Worm (Caenorhabditis elegans) whole organism, mixed stage, embryonic: Measurements from ENCODE around the gene T04A8.13.

ENCODE experiments used
- M03D4.4 ChIP-seq: sonication (generic microtip); optimal IDR thresholded peaks from 2 replicates; lab custom pipeline; 2017; ENCODE audit warnings: mild to moderate bottlenecking, missing genetic modification characterization, missing compliant biosample characterization
- bed-3 ChIP-seq: fragments of 200-800 bp; sonication (Bioruptor generic); optimal IDR thresholded peaks from 3 replicates; lab custom pipeline; 2018; ENCODE audit warnings: mild to moderate bottlenecking, missing genetic modification characterization, moderate library complexity, missing compliant biosample characterization
- blmp-1 ChIP-seq: fragments of 150-350 bp; optimal IDR thresholded peaks from 2 replicates; lab custom pipeline; 2014; ENCODE audit warnings: missing biosample characterization, missing genetic modification characterization
- ceh-39 ChIP-seq: fragments of 150-350 bp; optimal IDR thresholded peaks from 2 replicates; lab custom pipeline; 2014; ENCODE audit warnings: missing biosample characterization, missing genetic modification characterization
- ceh-43 ChIP-seq: fragments of 200-800 bp; sonication (Bioruptor generic); optimal IDR thresholded peaks from 2 replicates; lab custom pipeline; 2018; ENCODE audit warnings: mild to moderate bottlenecking, missing genetic modification characterization, moderate library complexity, missing compliant biosample characterization
- ceh-83 ChIP-seq: fragments of 200-800 bp; sonication (Bioruptor generic); optimal IDR thresholded peaks from 2 replicates; lab custom pipeline; 2018; ENCODE audit warnings: mild to moderate bottlenecking, missing genetic modification characterization, missing compliant biosample characterization
- ces-1 ChIP-seq: fragments of 150-350 bp; optimal IDR thresholded peaks from 2 replicates; lab custom pipeline; 2014; ENCODE audit warnings: missing biosample characterization, missing genetic modification reagents, missing genetic modification characterization
- cnd-1 ChIP-seq: fragments of 200-800 bp; sonication (Bioruptor generic); optimal IDR thresholded peaks from 2 replicates; lab custom pipeline; 2018; ENCODE audit warnings: mild to moderate bottlenecking, missing genetic modification characterization, missing compliant biosample characterization
- drap-1 ChIP-seq: fragments of 200-800 bp; sonication (Bioruptor generic); optimal IDR thresholded peaks from 3 replicates; lab custom pipeline; 2018; ENCODE audit warnings: mild to moderate bottlenecking, missing genetic modification characterization, missing compliant biosample characterization
- elt-1 ChIP-seq: sonication (generic microtip); optimal IDR thresholded peaks from 2 replicates; lab custom pipeline; 2017; ENCODE audit warnings: missing genetic modification characterization, mild to moderate bottlenecking, missing compliant biosample characterization, antibody characterized with exemption, moderate library complexity, borderline replicate concordance; ENCODE audit not compliant: insufficient read depth
- elt-3 ChIP-seq: fragments of 150-350 bp; optimal IDR thresholded peaks from 2 replicates; lab custom pipeline; 2014; ENCODE audit warnings: missing biosample characterization, missing genetic modification characterization
- flh-1 ChIP-seq: fragments of 200-800 bp; sonication (Bioruptor generic); optimal IDR thresholded peaks from 2 replicates; lab custom pipeline; 2018; ENCODE audit warnings: mild to moderate bottlenecking, missing genetic modification characterization, moderate library complexity, missing compliant biosample characterization
- ham-2 ChIP-seq: fragments of 200-800 bp; sonication (Bioruptor generic); optimal IDR thresholded peaks from 2 replicates; lab custom pipeline; 2018; ENCODE audit warnings: mild to moderate bottlenecking, missing genetic modification characterization, missing compliant biosample characterization
- hlh-1 ChIP-seq: fragments of 150-350 bp; optimal IDR thresholded peaks from 2 replicates; lab custom pipeline; 2014; ENCODE audit warnings: missing biosample characterization, missing genetic modification reagents, missing genetic modification characterization
- lin-13 ChIP-seq: fragments of 150-350 bp; optimal IDR thresholded peaks from 2 replicates; lab custom pipeline; 2014; ENCODE audit warnings: missing biosample characterization, missing genetic modification characterization
- lin-32 ChIP-seq: fragments of 200-800 bp; sonication (Bioruptor generic); optimal IDR thresholded peaks from 2 replicates; lab custom pipeline; 2018; ENCODE audit warnings: mild to moderate bottlenecking, missing genetic modification characterization, missing compliant biosample characterization
- lsy-2 ChIP-seq: fragments of 150-350 bp; optimal IDR thresholded peaks from 2 replicates; lab custom pipeline; 2014; ENCODE audit warnings: missing biosample characterization, missing genetic modification characterization
- mab-5 ChIP-seq: fragments of 150-350 bp; optimal IDR thresholded peaks from 2 replicates; lab custom pipeline; 2014; ENCODE audit warnings: missing biosample characterization, missing genetic modification characterization
- mep-1 ChIP-seq: fragments of 150-350 bp; optimal IDR thresholded peaks from 2 replicates; lab custom pipeline; 2017; ENCODE audit warnings: missing biosample characterization, missing genetic modification reagents, missing genetic modification characterization, inconsistent platforms
- mls-2 ChIP-seq: sonication (generic microtip); optimal IDR thresholded peaks from 2 replicates; lab custom pipeline; 2016; ENCODE audit warnings: mild to moderate bottlenecking, missing genetic modification characterization, moderate library complexity, missing compliant biosample characterization
- nhr-12 ChIP-seq: fragments of 150-350 bp; optimal IDR thresholded peaks from 2 replicates; lab custom pipeline; 2014; ENCODE audit warnings: missing biosample characterization, missing genetic modification characterization
- nhr-2 ChIP-seq: fragments of 150-350 bp; optimal IDR thresholded peaks from 2 replicates; lab custom pipeline; 2014; ENCODE audit warnings: missing biosample characterization, missing genetic modification characterization
- nhr-237 ChIP-seq: fragments of 150-350 bp; optimal IDR thresholded peaks from 2 replicates; lab custom pipeline; 2014; ENCODE audit warnings: missing biosample characterization, missing genetic modification characterization
- nhr-28 ChIP-seq: fragments of 150-350 bp; optimal IDR thresholded peaks from 2 replicates; lab custom pipeline; 2014; ENCODE audit warnings: missing biosample characterization, missing genetic modification characterization
- nhr-76 ChIP-seq: sonication (generic microtip); optimal IDR thresholded peaks from 2 replicates; lab custom pipeline; 2017; ENCODE audit warnings: missing biosample characterization, missing genetic modification characterization
- pha-4 ChIP-seq: fragments of 150-350 bp; optimal IDR thresholded peaks from 2 replicates; lab custom pipeline; 2018; ENCODE audit warnings: missing biosample characterization, missing genetic modification reagents, missing genetic modification characterization
- sem-2 ChIP-seq: fragments of 200-800 bp; sonication (Bioruptor generic); optimal IDR thresholded peaks from 2 replicates; lab custom pipeline; 2018; ENCODE audit warnings: mild to moderate bottlenecking, missing genetic modification characterization, missing compliant biosample characterization
- snpc-4 ChIP-seq: fragments of 150-350 bp; optimal IDR thresholded peaks from 2 replicates; lab custom pipeline; 2014; ENCODE audit warnings: missing biosample characterization, missing genetic modification characterization
- sptf-1 ChIP-seq: sonication (generic microtip); optimal IDR thresholded peaks from 2 replicates; lab custom pipeline; 2017; ENCODE audit warnings: mild to moderate bottlenecking, missing genetic modification characterization, moderate library complexity, missing compliant biosample characterization
- tbx-8 ChIP-seq: fragments of 200-800 bp; sonication (Bioruptor generic); optimal IDR thresholded peaks from 2 replicates; lab custom pipeline; 2018; ENCODE audit warnings: mild to moderate bottlenecking, missing genetic modification characterization, moderate library complexity, missing compliant biosample characterization
- unc-120 ChIP-seq: sonication (generic microtip); optimal IDR thresholded peaks from 2 replicates; lab custom pipeline; 2017; ENCODE audit warnings: missing genetic modification characterization, missing compliant biosample characterization; ENCODE audit not compliant: poor library complexity, severe bottlenecking
- unc-39 ChIP-seq: fragments of 150-350 bp; optimal IDR thresholded peaks from 2 replicates; lab custom pipeline; 2014; ENCODE audit warnings: missing biosample characterization, missing genetic modification characterization
- unc-62 ChIP-seq: fragments of 150-350 bp; optimal IDR thresholded peaks from 2 replicates; lab custom pipeline; 2014; ENCODE audit warnings: missing biosample characterization, missing genetic modification reagents, missing genetic modification characterization
- zip-8 ChIP-seq: fragments of 150-350 bp; optimal IDR thresholded peaks from 2 replicates; lab custom pipeline; 2014; ENCODE audit warnings: missing biosample characterization, missing genetic modification characterization
- ztf-11 ChIP-seq: fragments of 150-350 bp; optimal IDR thresholded peaks from 2 replicates; lab custom pipeline; 2014; ENCODE audit warnings: missing biosample characterization, missing genetic modification characterization

T04A8.13 gene

DNA sequence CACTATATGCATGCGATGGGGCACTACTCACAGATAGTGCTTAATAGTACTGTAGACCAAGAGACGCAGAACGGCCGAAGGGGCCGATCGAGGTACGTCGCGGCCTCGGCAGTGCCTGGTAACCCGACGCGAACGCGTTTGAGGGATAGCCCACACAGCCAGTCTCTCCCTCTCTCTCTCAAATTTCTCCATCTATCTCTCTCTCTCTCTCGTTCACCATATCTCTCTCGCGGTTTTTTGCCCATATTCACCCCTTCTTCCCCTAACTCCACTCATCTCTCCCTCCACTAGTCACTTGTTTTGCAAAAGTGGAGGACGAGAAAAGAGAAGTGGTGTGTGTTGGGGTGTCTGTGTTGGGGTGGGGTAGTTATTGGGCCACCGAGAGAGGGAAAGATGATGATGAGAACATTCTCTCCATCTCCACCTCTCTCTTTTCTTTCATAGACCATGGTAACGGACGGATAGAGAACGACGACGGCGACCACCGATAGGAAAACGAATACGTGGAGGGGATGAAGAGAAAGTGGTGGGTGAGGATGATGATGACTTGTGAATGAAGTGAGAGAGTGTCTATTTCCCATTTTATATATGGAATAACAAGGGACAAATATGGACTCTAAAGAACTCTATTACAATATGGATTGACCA lies 39.9 kb upstream of the T04A8.13 start:
- TF ChIP-seq snpc-4 (no peak), mep-1 (tag; lab: Kevin White, UChicago) (peak; percentile 41), ham-2 (GFP tag; lab: Kevin White, UChicago) (peak; percentile 62), tbx-8 (GFP tag; lab: Kevin White, UChicago) (no peak), nhr-2 (tag; lab: Kevin White, UChicago) (no peak), ceh-43 (GFP tag; lab: Kevin White, UChicago) (peak; percentile 40), cnd-1 (tag; lab: Kevin White, UChicago) (peak; percentile 47), unc-120 (tag; lab: Kevin White, UChicago) (peak; percentile 96), nhr-28 (tag; lab: Kevin White, UChicago) (no peak), blmp-1 (tag; lab: Kevin White, UChicago) (no peak), pha-4 (tag; lab: Kevin White, UChicago) (peak; percentile 27), ztf-11 (tag; lab: Kevin White, UChicago) (no peak), unc-39 (tag; lab: Kevin White, UChicago) (no peak), zip-8 (tag; lab: Kevin White, UChicago) (no peak), nhr-12 (tag; lab: Kevin White, UChicago) (peak; percentile 1), sem-2 (GFP tag; lab: Kevin White, UChicago) (no peak), flh-1 (GFP tag; lab: Kevin White, UChicago) (no peak), drap-1 (peak; percentile 53), mab-5 (tag; lab: Kevin White, UChicago) (no peak), ceh-83 (GFP tag; lab: Kevin White, UChicago) (no peak), lin-32 (GFP tag; lab: Kevin White, UChicago) (no peak), M03D4.4 (tag; lab: Kevin White, UChicago) (peak; percentile 38), unc-62 (GFP tag; lab: Kevin White, UChicago) (peak; percentile 73), ceh-39 (peak; percentile 3), ces-1 (GFP tag; lab: Kevin White, UChicago) (peak; percentile 55), elt-1 (tag; lab: Kevin White, UChicago) (no peak), nhr-237 (no peak), lin-13 (peak; percentile 54), lsy-2 (peak; percentile 41), mls-2 (tag; lab: Kevin White, UChicago) (no peak), hlh-1 (tag; lab: Kevin White, UChicago) (peak; percentile 84), nhr-76 (tag; lab: Kevin White, UChicago) (no peak), bed-3 (GFP tag; lab: Kevin White, UChicago) (no peak), sptf-1 (tag; lab: Kevin White, UChicago) (peak; percentile 42), elt-3 (tag; lab: Kevin White, UChicago) (no peak)

DNA sequence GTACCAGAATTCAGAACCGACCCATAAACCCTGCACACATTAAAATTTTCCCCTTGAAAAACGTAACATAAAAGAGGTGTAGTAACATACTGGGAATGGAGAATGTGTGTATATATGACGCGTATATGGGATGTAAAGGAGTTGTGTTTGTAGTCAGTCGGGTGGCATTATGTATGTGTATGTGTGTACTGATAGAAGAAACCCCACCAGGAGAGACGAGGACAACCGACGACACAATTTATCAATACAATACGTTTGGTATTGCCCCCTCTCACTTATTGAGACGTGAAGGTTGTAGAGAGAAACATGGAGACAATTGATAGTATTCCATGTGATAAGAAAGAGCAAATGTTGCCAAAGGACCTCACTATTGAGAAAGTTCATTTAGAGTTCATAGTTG lies 38.7 kb upstream of the T04A8.13 start:
- no peak for TF ChIP-seq nhr-76 (tag; lab: Kevin White, UChicago)

DNA sequence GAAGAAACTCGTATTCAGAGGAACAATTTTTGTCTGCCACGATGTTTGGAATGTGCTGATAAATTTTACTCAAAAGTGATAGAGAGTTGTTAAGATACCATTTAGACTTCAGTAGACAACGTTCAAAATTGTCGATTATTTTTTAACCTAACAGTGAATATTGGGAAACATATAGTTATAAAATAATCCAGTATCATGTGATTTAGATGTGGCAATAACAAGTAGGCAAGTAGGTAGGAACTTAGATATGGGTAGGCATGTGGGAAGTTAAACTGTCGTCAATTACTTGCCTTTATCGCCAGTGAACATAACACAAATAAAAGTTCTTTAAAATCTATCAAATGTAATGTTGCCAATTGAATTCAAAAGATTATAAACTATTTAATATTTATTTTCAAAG lies 35.3 kb upstream of the T04A8.13 start, which contains the start of gene T23F11.11:
T23F11.11 (minus strand) TSS at position 101 of the 400 bp plus-strand sequence.
- TF ChIP-seq nhr-12 (tag; lab: Kevin White, UChicago) (no peak), pha-4 (tag; lab: Kevin White, UChicago) (no peak), mls-2 (tag; lab: Kevin White, UChicago) (no peak), nhr-76 (tag; lab: Kevin White, UChicago) (no peak), unc-39 (tag; lab: Kevin White, UChicago) (no peak), unc-62 (GFP tag; lab: Kevin White, UChicago) (no peak), zip-8 (tag; lab: Kevin White, UChicago) (no peak), nhr-237 (no peak), elt-1 (tag; lab: Kevin White, UChicago) (no peak)
